Worm (Caenorhabditis elegans) whole organism, late embryonic: ENCODE measurements around the gene F54F11.1.

Experiments used
- F13H6.1 ChIP-seq: sonication (generic microtip); optimal IDR thresholded peaks from 2 replicates; lab custom pipeline; 2016; ENCODE audit warnings: missing genetic modification characterization, missing compliant biosample characterization
- K09A11.1 ChIP-seq: sonication (generic microtip); optimal IDR thresholded peaks from 2 replicates; lab custom pipeline; 2017; ENCODE audit warnings: antibody characterized with exemption, mild to moderate bottlenecking, missing genetic modification characterization, missing compliant biosample characterization; ENCODE audit not compliant: insufficient read depth
- dve-1 ChIP-seq: sonication (generic microtip); optimal IDR thresholded peaks from 2 replicates; lab custom pipeline; 2017; ENCODE audit warnings: antibody characterized with exemption, mild to moderate bottlenecking, missing genetic modification characterization, missing compliant biosample characterization
- elt-4 ChIP-seq: sonication (generic microtip); optimal IDR thresholded peaks from 2 replicates; lab custom pipeline; 2016; ENCODE audit warnings: missing genetic modification characterization, missing compliant biosample characterization
- fkh-10 ChIP-seq: fragments of 150-350 bp; optimal IDR thresholded peaks from 2 replicates; lab custom pipeline; 2014; ENCODE audit warnings: missing biosample characterization, missing genetic modification reagents, missing genetic modification characterization
- hlh-30 ChIP-seq: sonication (generic microtip); optimal IDR thresholded peaks from 2 replicates; lab custom pipeline; 2017; ENCODE audit warnings: antibody characterized with exemption, missing genetic modification characterization, missing compliant biosample characterization; ENCODE audit not compliant: insufficient read depth
- odd-2 ChIP-seq: sonication (generic microtip); optimal IDR thresholded peaks from 2 replicates; lab custom pipeline; 2017; ENCODE audit warnings: antibody characterized with exemption, mild to moderate bottlenecking, missing genetic modification characterization, missing compliant biosample characterization
- rnt-1 ChIP-seq: sonication (generic microtip); optimal IDR thresholded peaks from 2 replicates; lab custom pipeline; 2016; ENCODE audit warnings: missing genetic modification characterization, missing compliant biosample characterization
- ttx-3 ChIP-seq: sonication (generic microtip); optimal IDR thresholded peaks from 2 replicates; lab custom pipeline; 2016; ENCODE audit warnings: missing genetic modification reagents, missing genetic modification characterization, missing compliant biosample characterization

- TF ChIP-seq rnt-1 (tag; lab: Kevin White, UChicago), result no peak
- TF ChIP-seq fkh-10 (GFP tag; lab: Kevin White, UChicago), result no peak
- no peak for TF ChIP-seq K09A11.1
- TF ChIP-seq ttx-3 (tag; lab: Kevin White, UChicago), result no peak
- no peak for TF ChIP-seq hlh-30 (tag; lab: Kevin White, UChicago)
- no peak for TF ChIP-seq dve-1
- TF ChIP-seq F13H6.1, result no peak
- no peak for TF ChIP-seq elt-4 (tag; lab: Kevin White, UChicago)
- TF ChIP-seq odd-2, result no peak
These were observed 48.9 kb upstream of the F54F11.1 start for ce11 chrII:13454839-13455238.
